Worm (Caenorhabditis elegans) whole organism, young adult: ENCODE results near the gene ule-4.

ENCODE experiments used
- C17E4.6 ChIP-seq: fragments of 200-800 bp; sonication (Bioruptor generic); IDR thresholded peaks from 2 replicates; pipeline ENCODE4 v1.3.6; 2022; ENCODE audit warnings: missing genetic modification reagents, missing genetic modification characterization, missing compliant biosample characterization
- ztf-22 ChIP-seq: fragments of 200-800 bp; sonication (Bioruptor generic); optimal IDR thresholded peaks from 2 replicates; lab custom pipeline; 2018; ENCODE audit warnings: mild to moderate bottlenecking, missing genetic modification characterization, moderate library complexity, missing compliant biosample characterization

DNA sequence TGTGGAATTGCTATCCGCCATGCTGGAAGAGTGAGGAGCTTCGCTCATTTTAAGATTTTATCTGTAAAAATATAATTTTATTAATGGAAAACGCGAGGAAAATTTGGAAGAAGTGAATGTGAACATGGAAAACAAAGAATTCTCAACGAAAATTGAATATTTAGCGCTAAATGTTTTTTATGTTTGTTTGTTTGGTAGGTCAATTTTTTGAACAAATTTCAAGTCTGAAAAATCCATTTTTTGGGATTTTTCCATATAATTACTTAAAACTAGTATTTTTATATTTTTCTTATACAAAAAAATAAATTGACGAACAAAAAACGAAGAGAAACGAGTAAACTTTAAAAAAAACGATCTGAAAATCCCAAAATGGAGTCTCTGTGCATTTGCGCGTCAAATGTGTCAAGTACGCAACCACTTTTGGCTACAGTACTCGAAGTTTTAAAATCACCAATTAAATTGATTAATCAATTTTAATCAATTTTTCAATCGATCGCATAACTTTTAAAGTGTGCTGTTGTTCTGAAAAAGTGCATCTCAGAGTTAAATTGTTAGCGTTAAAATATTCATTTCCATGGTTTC is 19.5 kb upstream of the ule-4 start, which contains the start of gene fbxa-215:
- no peak for TF ChIP-seq C17E4.6 (GFP tag; lab: Robert Waterston, UW)
- TF ChIP-seq ztf-22 (GFP tag; lab: Kevin White, UChicago): no peak
